Fruit fly (Drosophila melanogaster): ENCODE measurements around the gene LanA.
A peak's percentile ranks its signal among the peaks of the same experiment; 100 is the strongest.

Gene LanA

DNA sequence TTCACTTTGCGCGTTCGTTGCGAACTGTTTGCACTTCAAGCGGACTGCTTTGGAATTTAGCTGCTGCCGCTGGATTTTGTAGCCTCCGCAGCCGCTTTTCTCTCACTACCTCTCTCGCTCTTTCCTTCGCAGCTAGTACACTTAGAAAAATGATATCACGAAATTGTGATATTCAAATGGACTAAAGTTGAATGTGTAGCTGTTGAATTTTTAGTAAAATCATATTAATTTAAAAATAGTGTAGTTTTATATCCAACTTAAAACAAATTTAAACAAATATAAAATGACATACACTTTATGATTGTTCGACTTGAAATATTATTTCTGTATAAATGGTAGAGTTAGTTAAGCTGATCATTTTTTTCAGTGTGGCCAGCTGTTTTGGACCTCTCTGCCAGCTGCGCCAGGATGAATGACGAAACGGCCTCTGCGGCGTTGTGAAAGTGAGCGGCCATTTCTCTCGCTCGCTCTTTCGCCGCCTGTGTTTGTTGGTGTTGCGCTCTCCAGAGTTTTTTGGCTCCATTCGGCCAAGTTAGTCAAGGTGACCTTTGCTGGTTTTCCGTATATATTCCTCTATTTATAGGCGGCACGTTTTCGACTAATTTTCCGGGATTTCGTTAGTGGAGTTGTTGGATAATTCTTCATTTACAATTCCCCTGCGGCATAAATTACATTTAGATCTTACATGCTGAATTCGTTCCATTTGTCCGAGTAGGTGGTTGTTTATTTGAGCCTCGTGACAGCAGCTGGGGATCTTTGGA, 45.0 kb upstream of the LanA start, which contains the start of gene Ldh (continued):
- TF ChIP-seq sr (GFP tag; IDR thresholded peaks at IDR 0.05) (no peak), HHEX (GFP tag; optimal IDR thresholded peaks at IDR 0.05) (peak; percentile 93), Dref (GFP tag; IDR thresholded peaks at IDR 0.05) (no peak), pita (GFP tag; optimal IDR thresholded peaks at IDR 0.05) (no peak), CG14667 (GFP tag; IDR thresholded peaks at IDR 0.05) (peak; percentile 87), al (GFP tag; IDR thresholded peaks at IDR 0.05) (peak; percentile 88), CG7928 (GFP tag; optimal IDR thresholded peaks at IDR 0.05) (peak; percentile 63), CG15011 (GFP tag; optimal IDR thresholded peaks at IDR 0.05) (peak; percentile 92), Max (GFP tag; optimal IDR thresholded peaks at IDR 0.05) (peak; percentile 87), CG4328 (GFP tag; optimal IDR thresholded peaks at IDR 0.05) (peak; percentile 96), MBD-R2 (GFP tag; IDR thresholded peaks at IDR 0.05) (peak; percentile 56; the same call in 1 of the 2 replicates), CG8924 (tag; optimal IDR thresholded peaks at IDR 0.05) (peak; percentile 99), Meics (GFP tag; optimal IDR thresholded peaks at IDR 0.05) (peak; percentile 95), cwo (GFP tag; optimal IDR thresholded peaks at IDR 0.05) (peak; percentile 88), Dbx (GFP tag; IDR thresholded peaks at IDR 0.05) (peak; percentile 91), gfzf (GFP tag; optimal IDR thresholded peaks at IDR 0.05) (no peak), dati (GFP tag; IDR thresholded peaks at IDR 0.05) (no peak), CG18262 (tag; optimal IDR thresholded peaks at IDR 0.05) (peak; percentile 99), CG7963 (GFP tag; IDR thresholded peaks at IDR 0.05; ENCODE audit: partially characterized antibody) (no peak), CG43689 (GFP tag; IDR thresholded peaks at IDR 0.05) (peak; percentile 74; the same call in 1 of the 2 replicates), gt (GFP tag; IDR thresholded peaks at IDR 0.05) (peak; percentile 82; the same call in 1 of the 2 replicates), rib (GFP tag; IDR thresholded peaks at IDR 0.05) (peak; percentile 63; the same call in 1 of the 2 replicates), nmo (GFP tag; optimal IDR thresholded peaks at IDR 0.05) (peak; percentile 98), CG1603 (tag; optimal IDR thresholded peaks at IDR 0.05) (peak; percentile 88), lilli (GFP tag; optimal IDR thresholded peaks at IDR 0.05) (peak; percentile 93), Asciz (GFP tag; optimal IDR thresholded peaks at IDR 0.05) (peak; percentile 93), esg (GFP tag; conservative IDR thresholded peaks at IDR 0.05) (peak; percentile 91), Fer3 (tag; optimal IDR thresholded peaks at IDR 0.05) (peak; percentile 92), cato (GFP tag; optimal IDR thresholded peaks at IDR 0.05; ENCODE audit: borderline replicate concordance) (peak; percentile 88), CG17829 (tag; optimal IDR thresholded peaks at IDR 0.05) (peak; percentile 98), CG2889 (GFP tag; IDR thresholded peaks at IDR 0.05) (peak; percentile 68; the same call in 2 of the 3 replicates), ttk (GFP tag; IDR thresholded peaks at IDR 0.05) (peak; percentile 90), CG1602 (GFP tag; optimal IDR thresholded peaks at IDR 0.05) (peak; percentile 95), sob (GFP tag; IDR thresholded peaks at IDR 0.05) (peak; percentile 93), exex (tag; optimal IDR thresholded peaks at IDR 0.05) (peak; percentile 72), CG6689 (GFP tag; IDR thresholded peaks at IDR 0.05) (peak; percentile 95), Taf1 (GFP tag; IDR thresholded peaks at IDR 0.05) (peak; percentile 76), gsb-n (tag; optimal IDR thresholded peaks at IDR 0.05) (peak; percentile 97), CG17912 (GFP tag; optimal IDR thresholded peaks at IDR 0.05) (peak; percentile 71), ci (GFP tag; IDR thresholded peaks at IDR 0.05) (peak; percentile 89), CG10565 (GFP tag; optimal IDR thresholded peaks at IDR 0.05) (peak; percentile 59), CG12942 (GFP tag; optimal IDR thresholded peaks at IDR 0.05) (peak; percentile 91), so (GFP tag; IDR thresholded peaks at IDR 0.05) (peak; percentile 90), ind (GFP tag; optimal IDR thresholded peaks at IDR 0.05) (peak; percentile 93), Rx (GFP tag; IDR thresholded peaks at IDR 0.05) (peak; percentile 76), Doc3 (GFP tag; IDR thresholded peaks at IDR 0.05; ENCODE audit: partially characterized antibody) (no peak), Gsc (GFP tag; IDR thresholded peaks at IDR 0.05) (peak; percentile 68), eve (GFP tag; optimal IDR thresholded peaks at IDR 0.05) (peak in 1 of 2 experiments; percentile 96), Dfd (GFP tag; optimal IDR thresholded peaks at IDR 0.05) (no peak)
